Fruit fly (Drosophila melanogaster) whole organism, pupa: ENCODE data around the gene cad.

Experiments used
- CG14655 ChIP-seq: fragments of 200-800 bp; sonication (Bioruptor generic); optimal IDR thresholded peaks from 3 replicates; lab custom pipeline; 2017; ENCODE audit warnings: mild to moderate bottlenecking, missing biosample characterization, missing genetic modification reagents, missing genetic modification characterization
- CG15710 ChIP-seq: fragments of 200-800 bp; sonication (Bioruptor generic); optimal IDR thresholded peaks from 2 replicates; lab custom pipeline; 2018; ENCODE audit warnings: missing biosample characterization, mild to moderate bottlenecking, missing genetic modification characterization, moderate library complexity
- CG17806 ChIP-seq: fragments of 200-800 bp; sonication (Bioruptor generic); optimal IDR thresholded peaks from 2 replicates; lab custom pipeline; 2018; ENCODE audit warnings: missing biosample characterization, mild to moderate bottlenecking, missing genetic modification characterization, moderate library complexity
- CG34367 ChIP-seq: fragments of 200-800 bp; sonication (Bioruptor generic); optimal IDR thresholded peaks from 2 replicates; lab custom pipeline; 2018; ENCODE audit warnings: missing biosample characterization, mild to moderate bottlenecking, missing genetic modification characterization
- rn ChIP-seq: fragments of 200-800 bp; sonication (Bioruptor generic); IDR thresholded peaks from 2 replicates; pipeline ENCODE4 v1.3.6; 2022; ENCODE audit warnings: missing biosample characterization, missing genetic modification characterization

DNA sequence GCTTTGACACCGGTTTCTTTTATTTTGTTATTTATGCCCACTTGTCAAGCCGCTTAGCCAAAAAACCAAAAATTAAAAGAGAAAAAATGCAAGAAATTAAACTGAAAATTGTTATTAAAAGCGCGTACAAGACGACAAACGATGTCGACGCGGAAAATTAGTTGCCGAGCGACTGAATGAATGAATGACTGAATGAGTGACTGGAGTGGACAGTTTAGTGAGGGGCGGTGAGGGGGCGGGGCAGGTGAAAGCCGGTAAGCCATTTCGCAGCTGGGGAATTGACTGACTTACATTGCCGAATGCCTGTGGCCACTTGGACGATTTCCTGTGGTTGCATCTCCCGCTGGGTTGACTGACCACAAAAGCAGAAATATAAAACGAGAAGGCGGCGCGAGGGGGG, 36.1 kb downstream of the cad start:
- no peak for TF ChIP-seq CG15710 (tag; lab: Kevin White, UChicago)
- no peak for TF ChIP-seq CG14655 (GFP tag; lab: Kevin White, UChicago)
- no peak for TF ChIP-seq CG34367 (tag; lab: Kevin White, UChicago)
- TF ChIP-seq CG17806: no peak
- TF ChIP-seq rn (GFP tag; lab: Robert Waterston, UW): no peak
